Fruit fly (Drosophila melanogaster) whole organism, prepupa: ENCODE measurements around the gene CG3552.

ENCODE experiments used
- Blimp-1 ChIP-seq: fragments of 200-800 bp; sonication (Bioruptor generic); optimal IDR thresholded peaks from 3 replicates; lab custom pipeline; 2017; ENCODE audit warnings: missing biosample characterization, missing genetic modification characterization, mild to moderate bottlenecking, moderate library complexity, missing genetic modification reagents
- CG10631 ChIP-seq: fragments of 200-800 bp; sonication (Bioruptor generic); optimal IDR thresholded peaks from 2 replicates; lab custom pipeline; 2016; ENCODE audit warnings: missing biosample characterization, missing genetic modification characterization
- CG10669 ChIP-seq: fragments of 200-800 bp; sonication (Bioruptor generic); optimal IDR thresholded peaks from 3 replicates; lab custom pipeline; 2018; ENCODE audit warnings: missing biosample characterization, mild to moderate bottlenecking, missing genetic modification characterization, moderate library complexity
- CG11294 ChIP-seq: fragments of 200-800 bp; sonication (Bioruptor generic); IDR thresholded peaks from 2 replicates; pipeline ENCODE4 v1.3.6; 2022; ENCODE audit warnings: missing biosample characterization, missing genetic modification characterization
- CG11762 ChIP-seq: fragments of 200-800 bp; sonication (Bioruptor generic); optimal IDR thresholded peaks from 3 replicates; lab custom pipeline; 2016; ENCODE audit warnings: missing biosample characterization, missing genetic modification characterization; ENCODE audit not compliant: insufficient read depth
- CG11902 ChIP-seq: fragments of 200-800 bp; sonication (Bioruptor generic); optimal IDR thresholded peaks from 3 replicates; lab custom pipeline; 2016; ENCODE audit warnings: missing biosample characterization, missing genetic modification characterization
- CG15336 ChIP-seq: fragments of 200-800 bp; sonication (Bioruptor generic); IDR thresholded peaks from 2 replicates; pipeline ENCODE4 v1.3.6; 2022; ENCODE audit warnings: missing biosample characterization, missing genetic modification characterization
- CG1621 ChIP-seq: fragments of 200-800 bp; sonication (Bioruptor generic); optimal IDR thresholded peaks from 3 replicates; lab custom pipeline; 2018; ENCODE audit warnings: missing biosample characterization, mild to moderate bottlenecking, missing genetic modification characterization
- CG16779 ChIP-seq: fragments of 200-800 bp; sonication (Bioruptor generic); optimal IDR thresholded peaks from 3 replicates; lab custom pipeline; 2017; ENCODE audit warnings: missing biosample characterization, mild to moderate bottlenecking, missing genetic modification characterization
- CG3032 ChIP-seq: fragments of 200-800 bp; optimal IDR thresholded peaks from 2 replicates; lab custom pipeline; 2019; ENCODE audit warnings: missing biosample characterization, mild to moderate bottlenecking, missing genetic modification characterization, moderate library complexity
- CG31627 ChIP-seq: fragments of 200-800 bp; sonication (Bioruptor generic); optimal IDR thresholded peaks from 3 replicates; lab custom pipeline; 2016; ENCODE audit warnings: missing biosample characterization, missing genetic modification characterization
- CG32006 ChIP-seq: fragments of 200-800 bp; sonication (Bioruptor generic); optimal IDR thresholded peaks from 3 replicates; lab custom pipeline; 2017; ENCODE audit warnings: missing biosample characterization, mild to moderate bottlenecking, missing genetic modification characterization
- CG34406 ChIP-seq: fragments of 200-800 bp; sonication (Bioruptor generic); optimal IDR thresholded peaks from 3 replicates; lab custom pipeline; 2016; ENCODE audit warnings: missing biosample characterization, missing genetic modification characterization
- CG4318 ChIP-seq: fragments of 200-800 bp; sonication (Bioruptor generic); optimal IDR thresholded peaks from 3 replicates; lab custom pipeline; 2017; ENCODE audit warnings: missing biosample characterization, mild to moderate bottlenecking, missing genetic modification characterization
- CG6163 ChIP-seq: fragments of 200-800 bp; sonication (Bioruptor generic); IDR thresholded peaks from 3 replicates; pipeline ENCODE4 v1.3.6; 2022; ENCODE audit warnings: missing biosample characterization, missing genetic modification characterization
- CG6276 ChIP-seq: fragments of 200-800 bp; sonication (Bioruptor generic); optimal IDR thresholded peaks from 2 replicates; lab custom pipeline; 2017; ENCODE audit warnings: missing biosample characterization, mild to moderate bottlenecking, missing genetic modification characterization
- CG6808 ChIP-seq: fragments of 200-800 bp; sonication (Bioruptor generic); optimal IDR thresholded peaks from 3 replicates; lab custom pipeline; 2017; ENCODE audit warnings: missing biosample characterization, missing genetic modification characterization, mild to moderate bottlenecking, moderate library complexity, missing genetic modification reagents
- CG6854 ChIP-seq: fragments of 200-800 bp; sonication (Bioruptor generic); optimal IDR thresholded peaks from 2 replicates; lab custom pipeline; 2017; ENCODE audit warnings: missing biosample characterization, mild to moderate bottlenecking, missing genetic modification characterization
- CG7368 ChIP-seq: fragments of 200-800 bp; sonication (Bioruptor generic); optimal IDR thresholded peaks from 3 replicates; lab custom pipeline; 2016; ENCODE audit warnings: missing biosample characterization, missing genetic modification characterization
- CG8119 ChIP-seq: fragments of 200-800 bp; sonication (Bioruptor generic); IDR thresholded peaks from 3 replicates; pipeline ENCODE4 v1.3.6; 2022; ENCODE audit warnings: missing biosample characterization, missing genetic modification characterization
- CG8319 ChIP-seq: fragments of 200-800 bp; sonication (Bioruptor generic); optimal IDR thresholded peaks from 3 replicates; lab custom pipeline; 2016; ENCODE audit warnings: missing biosample characterization, missing genetic modification characterization
- CG8632 ChIP-seq: fragments of 200-800 bp; sonication (Bioruptor generic); optimal IDR thresholded peaks from 3 replicates; lab custom pipeline; 2016; ENCODE audit warnings: missing biosample characterization, missing genetic modification characterization
- CG9139 ChIP-seq: fragments of 200-800 bp; sonication (Bioruptor generic); optimal IDR thresholded peaks from 3 replicates; lab custom pipeline; 2017; ENCODE audit warnings: missing biosample characterization, mild to moderate bottlenecking, missing genetic modification characterization
- Eip75B ChIP-seq: fragments of 200-800 bp; sonication (Bioruptor generic); optimal IDR thresholded peaks from 3 replicates; lab custom pipeline; 2016; ENCODE audit warnings: missing biosample characterization, missing genetic modification characterization
- Eip93F ChIP-seq: fragments of 200-800 bp; sonication (Bioruptor generic); optimal IDR thresholded peaks from 2 replicates; lab custom pipeline; 2016; ENCODE audit warnings: missing biosample characterization, mild to moderate bottlenecking, missing genetic modification characterization
- Ets21C ChIP-seq: fragments of 200-800 bp; sonication (Bioruptor generic); optimal IDR thresholded peaks from 3 replicates; lab custom pipeline; 2016; ENCODE audit warnings: missing biosample characterization, missing genetic modification characterization
- Gug ChIP-seq: fragments of 200-800 bp; sonication (Bioruptor generic); IDR thresholded peaks from 2 replicates; pipeline ENCODE4 v1.3.6; 2022; ENCODE audit warnings: missing biosample characterization, missing genetic modification characterization
- Hr38 ChIP-seq: sonication (Bioruptor generic); optimal IDR thresholded peaks from 2 replicates; lab custom pipeline; 2016; ENCODE audit warnings: missing biosample characterization, missing genetic modification characterization
- Hr39 ChIP-seq: fragments of 200-800 bp; sonication (Bioruptor generic); optimal IDR thresholded peaks from 2 replicates; lab custom pipeline; 2016; ENCODE audit warnings: missing biosample characterization, missing genetic modification characterization
- Hr4 ChIP-seq: fragments of 200-800 bp; sonication (Bioruptor generic); optimal IDR thresholded peaks from 3 replicates; lab custom pipeline; 2016; ENCODE audit warnings: missing biosample characterization, missing genetic modification characterization
- Lpt ChIP-seq: fragments of 200-800 bp; sonication (Bioruptor generic); optimal IDR thresholded peaks from 3 replicates; lab custom pipeline; 2016; ENCODE audit warnings: missing biosample characterization, missing genetic modification characterization
- OdsH ChIP-seq: fragments of 200-800 bp; sonication (Bioruptor generic); optimal IDR thresholded peaks from 3 replicates; lab custom pipeline; 2016; ENCODE audit warnings: missing biosample characterization, missing genetic modification characterization
- Smox ChIP-seq: fragments of 200-800 bp; sonication (Bioruptor generic); optimal IDR thresholded peaks from 3 replicates; lab custom pipeline; 2016; ENCODE audit warnings: missing biosample characterization, missing genetic modification characterization
- Sox14 ChIP-seq: fragments of 200-800 bp; sonication (Bioruptor generic); optimal IDR thresholded peaks from 3 replicates; lab custom pipeline; 2016; ENCODE audit warnings: missing biosample characterization, missing genetic modification characterization
- Sox15 ChIP-seq: fragments of 200-800 bp; sonication (Bioruptor generic); optimal IDR thresholded peaks from 3 replicates; lab custom pipeline; 2016; ENCODE audit warnings: missing biosample characterization, missing genetic modification characterization
- acj6 ChIP-seq: fragments of 200-800 bp; sonication (Bioruptor generic); optimal IDR thresholded peaks from 3 replicates; lab custom pipeline; 2016; ENCODE audit warnings: missing biosample characterization, missing genetic modification characterization
- cyc ChIP-seq: fragments of 200-800 bp; sonication (Bioruptor generic); optimal IDR thresholded peaks from 3 replicates; lab custom pipeline; 2016; ENCODE audit warnings: missing biosample characterization, missing genetic modification characterization
- dac ChIP-seq: fragments of 200-800 bp; sonication (Bioruptor generic); optimal IDR thresholded peaks from 2 replicates; lab custom pipeline; 2017; ENCODE audit warnings: missing biosample characterization, mild to moderate bottlenecking, missing genetic modification characterization
- dsx ChIP-seq: fragments of 200-800 bp; optimal IDR thresholded peaks from 3 replicates; lab custom pipeline; 2019; ENCODE audit warnings: missing biosample characterization, mild to moderate bottlenecking, missing genetic modification characterization, moderate library complexity; ENCODE audit not compliant: poor library complexity, severe bottlenecking
- esn ChIP-seq: fragments of 200-800 bp; sonication (Bioruptor generic); optimal IDR thresholded peaks from 2 replicates; lab custom pipeline; 2016; ENCODE audit warnings: missing biosample characterization, mild to moderate bottlenecking, missing genetic modification characterization, moderate library complexity
- fd59A ChIP-seq: fragments of 200-800 bp; sonication (Bioruptor generic); optimal IDR thresholded peaks from 2 replicates; lab custom pipeline; 2017; ENCODE audit warnings: missing biosample characterization, mild to moderate bottlenecking, missing genetic modification characterization, missing genetic modification reagents
- fd85E ChIP-seq: fragments of 200-800 bp; sonication (Bioruptor generic); optimal IDR thresholded peaks from 3 replicates; lab custom pipeline; 2016; ENCODE audit warnings: missing biosample characterization, missing genetic modification characterization
- fkh ChIP-seq: fragments of 200-800 bp; sonication (Bioruptor generic); optimal IDR thresholded peaks from 3 replicates; lab custom pipeline; 2017; ENCODE audit warnings: missing biosample characterization, mild to moderate bottlenecking, missing genetic modification characterization, moderate library complexity
- lz ChIP-seq: fragments of 200-800 bp; sonication (Bioruptor generic); optimal IDR thresholded peaks from 3 replicates; lab custom pipeline; 2016; ENCODE audit warnings: missing biosample characterization, missing genetic modification characterization
- net ChIP-seq: fragments of 200-800 bp; sonication (Bioruptor generic); optimal IDR thresholded peaks from 3 replicates; lab custom pipeline; 2016; ENCODE audit warnings: missing biosample characterization, missing genetic modification characterization
- spab ChIP-seq: fragments of 200-800 bp; sonication (Bioruptor generic); optimal IDR thresholded peaks from 2 replicates; lab custom pipeline; 2017; ENCODE audit warnings: missing biosample characterization, mild to moderate bottlenecking, missing genetic modification characterization, missing genetic modification reagents
- ss ChIP-seq, 2 experiments: fragments of 200-800 bp; sonication (Bioruptor generic); optimal IDR thresholded peaks; 2 replicates in 1 of 2; 3 replicates in 1 of 2; lab custom pipeline; 2017 to 2018; ENCODE audit warnings: mild to moderate bottlenecking in 2 of 2, missing biosample characterization in 2 of 2, missing genetic modification characterization in 2 of 2, moderate library complexity in 1 of 2
- svp ChIP-seq: fragments of 200-800 bp; sonication (Bioruptor generic); peaks from one replicate; lab custom pipeline; 2016; ENCODE audit warnings: missing biosample characterization, missing genetic modification characterization
- topi ChIP-seq: fragments of 200-800 bp; sonication (Bioruptor generic); optimal IDR thresholded peaks from 3 replicates; lab custom pipeline; 2016; ENCODE audit warnings: missing biosample characterization, missing genetic modification characterization
- vri ChIP-seq: fragments of 200-800 bp; sonication (Bioruptor generic); optimal IDR thresholded peaks from 3 replicates; lab custom pipeline; 2016; ENCODE audit warnings: missing biosample characterization, mild to moderate bottlenecking, missing genetic modification characterization

The CG3552 gene

DNA sequence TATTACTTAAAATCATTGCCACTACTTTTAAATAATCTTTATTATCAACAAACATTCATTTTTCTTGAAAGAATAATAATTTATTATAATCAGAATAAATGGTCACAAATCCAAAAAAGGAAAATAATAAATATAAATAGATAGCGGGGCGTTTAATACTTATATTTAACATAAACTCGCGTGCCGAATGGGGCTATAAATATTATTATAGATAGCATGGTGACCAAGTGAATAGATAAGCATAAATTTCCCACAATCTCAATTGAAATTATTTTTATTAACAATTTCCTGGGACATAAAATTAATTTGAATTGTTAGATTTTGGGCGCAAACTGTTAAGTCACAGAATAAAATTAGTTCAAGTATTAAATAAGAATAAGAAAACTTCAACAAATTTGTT is 50.3 kb downstream of the CG3552 start:
- no peak for TF ChIP-seq CG8632 (GFP tag; lab: Kevin White, UChicago)
- TF ChIP-seq dac (GFP tag; lab: Kevin White, UChicago), result no peak
- TF ChIP-seq CG6808 (GFP tag; lab: Kevin White, UChicago), result no peak
- no peak for TF ChIP-seq CG31627
- TF ChIP-seq Sox14 (GFP tag; lab: Kevin White, UChicago), result no peak

DNA sequence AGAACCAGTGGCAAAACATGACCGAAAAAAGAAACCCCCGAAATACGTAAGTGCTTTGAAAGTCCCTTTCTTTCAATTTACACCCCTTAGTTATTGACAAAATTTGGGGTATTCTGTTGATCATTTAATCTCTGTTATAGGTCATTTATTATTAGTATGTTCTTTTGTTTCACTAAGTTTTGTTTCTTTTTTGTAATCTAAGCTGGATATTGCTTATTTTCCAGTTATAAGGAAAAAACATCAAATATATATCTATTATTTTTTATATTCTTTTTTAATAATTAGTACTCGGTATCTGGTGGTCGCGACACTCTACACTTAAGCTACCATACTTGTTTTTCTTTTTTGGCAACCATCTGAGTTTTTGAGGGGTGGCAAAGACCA is 52.5 kb downstream of the CG3552 start:
- TF ChIP-seq topi (GFP tag; lab: Kevin White, UChicago) (no peak), CG10631 (GFP tag; lab: Kevin White, UChicago) (peak; percentile 20), lz (GFP tag; lab: Kevin White, UChicago) (peak; percentile 66), fd59A (GFP tag; lab: Kevin White, UChicago) (no peak), dsx (GFP tag; lab: Kevin White, UChicago) (no peak), CG8632 (GFP tag; lab: Kevin White, UChicago) (peak; percentile 37), CG6808 (GFP tag; lab: Kevin White, UChicago) (no peak), Lpt (GFP tag; lab: Kevin White, UChicago) (no peak), CG31627 (no peak), CG8319 (no peak), ss (GFP tag; optimal IDR thresholded peaks at IDR 0.05; lab: Kevin White, UChicago) (peak in 1 of 2 experiments; percentile 7), net (peak; percentile 16), Eip93F (no peak), CG32006 (peak; percentile 58), OdsH (GFP tag; lab: Kevin White, UChicago) (no peak), vri (GFP tag; lab: Kevin White, UChicago) (no peak), CG1621 (no peak), Sox15 (peak; percentile 9), fd85E (GFP tag; lab: Kevin White, UChicago) (no peak), CG6163 (GFP tag; lab: Robert Waterston, UW) (no peak), CG3032 (tag; lab: Kevin White, UChicago) (peak; percentile 36), CG7368 (GFP tag; lab: Kevin White, UChicago) (no peak), CG4318 (no peak), Smox (GFP tag; lab: Kevin White, UChicago) (no peak), CG34406 (GFP tag; lab: Kevin White, UChicago) (peak; percentile 65), CG6276 (GFP tag; lab: Kevin White, UChicago) (no peak), svp (GFP tag; lab: Kevin White, UChicago) (peak; percentile 77), CG11902 (GFP tag; lab: Kevin White, UChicago) (no peak), fkh (no peak), CG9139 (no peak), acj6 (GFP tag; lab: Kevin White, UChicago) (peak; percentile 24), esn (peak; percentile 79), Ets21C (no peak), spab (GFP tag; lab: Kevin White, UChicago) (no peak), Hr39 (GFP tag; lab: Kevin White, UChicago) (no peak), CG10669 (GFP tag; lab: Kevin White, UChicago) (no peak), CG11762 (GFP tag; lab: Kevin White, UChicago) (no peak), CG15336 (GFP tag; lab: Robert Waterston, UW) (peak; percentile 44; the same call in 1 of the 2 replicates), Sox14 (GFP tag; lab: Kevin White, UChicago) (no peak), Hr4 (GFP tag; lab: Kevin White, UChicago) (peak; percentile 51), Hr38 (GFP tag; lab: Kevin White, UChicago) (no peak), CG11294 (GFP tag; lab: Robert Waterston, UW) (no peak), CG16779 (tag; lab: Kevin White, UChicago) (no peak), Blimp-1 (GFP tag; lab: Kevin White, UChicago) (no peak), CG6854 (GFP tag; lab: Kevin White, UChicago) (no peak), CG8119 (GFP tag; lab: Robert Waterston, UW) (peak; percentile 35; the same call in 1 of the 3 replicates), Eip75B (GFP tag; lab: Kevin White, UChicago) (peak; percentile 28), Gug (GFP tag; lab: Robert Waterston, UW) (no peak), cyc (no peak)
